Worm (Caenorhabditis elegans) whole organism, late embryonic: ENCODE measurements around the gene ins-8.

Experiments
- C08G9.2 ChIP-seq: sonication (generic microtip); optimal IDR thresholded peaks from 2 replicates; lab custom pipeline; 2016; ENCODE audit warnings: mild to moderate bottlenecking, missing genetic modification characterization, moderate library complexity, missing compliant biosample characterization
- F13H6.1 ChIP-seq: sonication (generic microtip); optimal IDR thresholded peaks from 2 replicates; lab custom pipeline; 2016; ENCODE audit warnings: missing genetic modification characterization, missing compliant biosample characterization
- T23F11.4 ChIP-seq: fragments of 200-800 bp; sonication (Bioruptor generic); optimal IDR thresholded peaks from 2 replicates; lab custom pipeline; 2018; ENCODE audit warnings: mild to moderate bottlenecking, missing genetic modification characterization, missing compliant biosample characterization
- Y22D7AL.16 ChIP-seq: sonication (generic microtip); optimal IDR thresholded peaks from 2 replicates; lab custom pipeline; 2016; ENCODE audit warnings: missing genetic modification characterization, missing compliant biosample characterization
- ama-1 ChIP-seq: fragments of 150-350 bp; optimal IDR thresholded peaks from 2 replicates; lab custom pipeline; 2014
- ceh-14 ChIP-seq: sonication (generic microtip); optimal IDR thresholded peaks from 2 replicates; lab custom pipeline; 2016; ENCODE audit warnings: missing genotype, missing genetic modification characterization, missing compliant biosample characterization
- ceh-18 ChIP-seq: sonication (generic microtip); optimal IDR thresholded peaks from 2 replicates; lab custom pipeline; 2016; ENCODE audit warnings: missing genetic modification characterization, missing compliant biosample characterization
- ceh-19 ChIP-seq: fragments of 200-800 bp; sonication (Bioruptor generic); optimal IDR thresholded peaks from 2 replicates; lab custom pipeline; 2018; ENCODE audit warnings: mild to moderate bottlenecking, missing genetic modification characterization, missing compliant biosample characterization
- ceh-2 ChIP-seq: sonication (generic microtip); optimal IDR thresholded peaks from 2 replicates; lab custom pipeline; 2016; ENCODE audit warnings: missing genotype, missing genetic modification characterization, missing compliant biosample characterization
- ceh-22 ChIP-seq: sonication (generic microtip); optimal IDR thresholded peaks from 2 replicates; lab custom pipeline; 2017; ENCODE audit warnings: missing biosample characterization, missing genetic modification characterization
- ceh-31 ChIP-seq: sonication (generic microtip); optimal IDR thresholded peaks from 2 replicates; lab custom pipeline; 2016; ENCODE audit warnings: missing genetic modification characterization, missing compliant biosample characterization
- ceh-34 ChIP-seq: sonication (generic microtip); optimal IDR thresholded peaks from 2 replicates; lab custom pipeline; 2016; ENCODE audit warnings: mild to moderate bottlenecking, missing genetic modification characterization, missing compliant biosample characterization
- ceh-9 ChIP-seq: sonication (generic microtip); optimal IDR thresholded peaks from 2 replicates; lab custom pipeline; 2016; ENCODE audit warnings: mild to moderate bottlenecking, missing genetic modification characterization, inconsistent platforms, missing compliant biosample characterization
- che-1 ChIP-seq: sonication (generic microtip); optimal IDR thresholded peaks from 2 replicates; lab custom pipeline; 2016; ENCODE audit warnings: mild to moderate bottlenecking, missing genetic modification characterization, missing compliant biosample characterization
- dmd-4 ChIP-seq: sonication (generic microtip); optimal IDR thresholded peaks from 2 replicates; lab custom pipeline; 2016; ENCODE audit warnings: borderline replicate concordance, missing genetic modification characterization, missing compliant biosample characterization
- elt-2 ChIP-seq: sonication (generic microtip); optimal IDR thresholded peaks from 2 replicates; lab custom pipeline; 2016; ENCODE audit warnings: missing genetic modification reagents, missing genetic modification characterization, missing compliant biosample characterization
- ets-4 ChIP-seq: sonication (generic microtip); optimal IDR thresholded peaks from 2 replicates; lab custom pipeline; 2016; ENCODE audit warnings: missing genetic modification characterization, missing compliant biosample characterization
- eyg-1 ChIP-seq: sonication (generic microtip); optimal IDR thresholded peaks from 2 replicates; lab custom pipeline; 2016; ENCODE audit warnings: missing genotype, missing genetic modification characterization, missing compliant biosample characterization
- fkh-10 ChIP-seq: fragments of 150-350 bp; optimal IDR thresholded peaks from 2 replicates; lab custom pipeline; 2014; ENCODE audit warnings: missing biosample characterization, missing genetic modification reagents, missing genetic modification characterization
- gmeb-2 ChIP-seq: sonication (generic microtip); optimal IDR thresholded peaks from 2 replicates; lab custom pipeline; 2016; ENCODE audit warnings: missing genetic modification characterization, inconsistent platforms, missing compliant biosample characterization
- hlh-13 ChIP-seq: fragments of 200-800 bp; sonication (Bioruptor generic); optimal IDR thresholded peaks from 2 replicates; lab custom pipeline; 2018; ENCODE audit warnings: mild to moderate bottlenecking, missing genetic modification characterization, missing compliant biosample characterization
- hlh-15 ChIP-seq: sonication (generic microtip); optimal IDR thresholded peaks from 2 replicates; lab custom pipeline; 2016; ENCODE audit warnings: missing genetic modification characterization, missing compliant biosample characterization
- hlh-30 ChIP-seq: sonication (generic microtip); optimal IDR thresholded peaks from 2 replicates; lab custom pipeline; 2017; ENCODE audit warnings: antibody characterized with exemption, missing genetic modification characterization, missing compliant biosample characterization; ENCODE audit not compliant: insufficient read depth
- hlh-8 ChIP-seq: sonication (generic microtip); optimal IDR thresholded peaks from 2 replicates; lab custom pipeline; 2016; ENCODE audit warnings: missing genotype, missing genetic modification characterization, missing compliant biosample characterization
- lim-6 ChIP-seq: sonication (generic microtip); optimal IDR thresholded peaks from 2 replicates; lab custom pipeline; 2016; ENCODE audit warnings: missing genetic modification characterization, missing compliant biosample characterization
- lin-11 ChIP-seq: fragments of 200-800 bp; sonication (Bioruptor generic); optimal IDR thresholded peaks from 2 replicates; lab custom pipeline; 2018; ENCODE audit warnings: mild to moderate bottlenecking, missing genetic modification characterization, missing compliant biosample characterization
- madf-2 ChIP-seq: sonication (generic microtip); optimal IDR thresholded peaks from 2 replicates; lab custom pipeline; 2017; ENCODE audit warnings: missing genetic modification characterization, missing compliant biosample characterization
- mec-3 ChIP-seq: sonication (generic microtip); optimal IDR thresholded peaks from 2 replicates; lab custom pipeline; 2016; ENCODE audit warnings: borderline replicate concordance, missing genetic modification characterization, missing compliant biosample characterization
- nfya-1 ChIP-seq: sonication (generic microtip); optimal IDR thresholded peaks from 2 replicates; lab custom pipeline; 2017; ENCODE audit warnings: missing genetic modification characterization, mild to moderate bottlenecking, missing compliant biosample characterization, antibody characterized with exemption, moderate library complexity
- nhr-11 ChIP-seq: fragments of 150-350 bp; optimal IDR thresholded peaks from 2 replicates; lab custom pipeline; 2014; ENCODE audit warnings: missing biosample characterization, missing genetic modification characterization
- npax-4 ChIP-seq: sonication (generic microtip); optimal IDR thresholded peaks from 2 replicates; lab custom pipeline; 2016; ENCODE audit warnings: missing genetic modification characterization, missing compliant biosample characterization
- pax-1 ChIP-seq: fragments of 150-350 bp; optimal IDR thresholded peaks from 2 replicates; lab custom pipeline; 2014; ENCODE audit warnings: missing biosample characterization, missing genetic modification characterization
- pha-4 ChIP-seq: fragments of 150-350 bp; optimal IDR thresholded peaks from 2 replicates; lab custom pipeline; 2018; ENCODE audit warnings: missing biosample characterization, missing genetic modification reagents, missing genetic modification characterization
- pros-1 ChIP-seq: fragments of 150-350 bp; optimal IDR thresholded peaks from 2 replicates; lab custom pipeline; 2014; ENCODE audit warnings: missing biosample characterization, missing genetic modification reagents, missing genetic modification characterization
- ref-2 ChIP-seq: sonication (generic microtip); optimal IDR thresholded peaks from 2 replicates; lab custom pipeline; 2016; ENCODE audit warnings: missing genetic modification characterization, missing compliant biosample characterization
- rnt-1 ChIP-seq: sonication (generic microtip); optimal IDR thresholded peaks from 2 replicates; lab custom pipeline; 2016; ENCODE audit warnings: missing genetic modification characterization, missing compliant biosample characterization
- sox-4 ChIP-seq: sonication (generic microtip); optimal IDR thresholded peaks from 2 replicates; lab custom pipeline; 2017; ENCODE audit warnings: mild to moderate bottlenecking, missing genetic modification characterization, inconsistent platforms, missing compliant biosample characterization
- syd-9 ChIP-seq: sonication (generic microtip); optimal IDR thresholded peaks from 2 replicates; lab custom pipeline; 2016; ENCODE audit warnings: mild to moderate bottlenecking, missing genetic modification characterization, moderate library complexity, missing compliant biosample characterization
- tbx-2 ChIP-seq: sonication (generic microtip); optimal IDR thresholded peaks from 2 replicates; lab custom pipeline; 2016; ENCODE audit warnings: missing genetic modification characterization, missing compliant biosample characterization
- unc-3 ChIP-seq, 2 experiments: fragments of 200-800 bp in 1 of 2; sonication (Bioruptor generic) in 1 of 2; sonication (generic microtip) in 1 of 2; conservative IDR thresholded peaks in 1 of 2; optimal IDR thresholded peaks in 1 of 2; 2 replicates each; pipeline versions ENCODE4 v1.3.6 to Lab custom; 2016 to 2022; ENCODE audit warnings: missing compliant biosample characterization in 2 of 2, missing genetic modification characterization in 2 of 2, missing genetic modification reagents in 1 of 2
- unc-42 ChIP-seq: sonication (generic microtip); optimal IDR thresholded peaks from 2 replicates; lab custom pipeline; 2016; ENCODE audit warnings: missing genotype, missing genetic modification characterization, missing compliant biosample characterization
- unc-55 ChIP-seq: sonication (generic microtip); optimal IDR thresholded peaks from 2 replicates; lab custom pipeline; 2017; ENCODE audit warnings: missing biosample characterization, missing genetic modification reagents, missing genetic modification characterization
- unc-86 ChIP-seq: sonication (generic microtip); optimal IDR thresholded peaks from 2 replicates; lab custom pipeline; 2016; ENCODE audit warnings: missing genetic modification characterization, missing compliant biosample characterization
- zip-5 ChIP-seq: sonication (generic microtip); optimal IDR thresholded peaks from 2 replicates; lab custom pipeline; 2016; ENCODE audit warnings: missing genetic modification characterization, missing compliant biosample characterization
- ztf-16 ChIP-seq: sonication (generic microtip); optimal IDR thresholded peaks from 2 replicates; lab custom pipeline; 2017; ENCODE audit warnings: missing genetic modification characterization, missing compliant biosample characterization

ins-8 gene

ce11 chrIV:9680841-9681240 is at the start of gene ins-8:
Gene ins-8, minus strand, starts transcription at chrIV:9680941.
- no peak for TF ChIP-seq eyg-1 (tag; lab: Kevin White, UChicago)
- TF ChIP-seq fkh-10, result no peak
- no peak for TF ChIP-seq C08G9.2
- TF ChIP-seq ets-4, result no peak
- no peak for TF ChIP-seq ceh-18 (tag; lab: Kevin White, UChicago)
- TF ChIP-seq gmeb-2 (tag; lab: Kevin White, UChicago), result no peak
- TF ChIP-seq ztf-16 (tag; lab: Kevin White, UChicago), result no peak
- TF ChIP-seq T23F11.4, result no peak

ce11 chrIV:9728376-9728775 is 47.6 kb upstream of the ins-8 start, which contains the start of gene nhr-100:
Gene nhr-100, plus strand, starts transcription at chrIV:9728676.
- no peak for TF ChIP-seq ceh-19
- TF ChIP-seq hlh-8 (tag; lab: Kevin White, UChicago), result no peak
- no peak for TF ChIP-seq Y22D7AL.16 (tag; lab: Kevin White, UChicago)
- no peak for TF ChIP-seq unc-42
- no peak for TF ChIP-seq hlh-30 (tag; lab: Kevin White, UChicago)
- no peak for TF ChIP-seq rnt-1 (tag; lab: Kevin White, UChicago)
- TF ChIP-seq elt-2 (tag; lab: Kevin White, UChicago), result no peak
- no peak for TF ChIP-seq ceh-9

DNA sequence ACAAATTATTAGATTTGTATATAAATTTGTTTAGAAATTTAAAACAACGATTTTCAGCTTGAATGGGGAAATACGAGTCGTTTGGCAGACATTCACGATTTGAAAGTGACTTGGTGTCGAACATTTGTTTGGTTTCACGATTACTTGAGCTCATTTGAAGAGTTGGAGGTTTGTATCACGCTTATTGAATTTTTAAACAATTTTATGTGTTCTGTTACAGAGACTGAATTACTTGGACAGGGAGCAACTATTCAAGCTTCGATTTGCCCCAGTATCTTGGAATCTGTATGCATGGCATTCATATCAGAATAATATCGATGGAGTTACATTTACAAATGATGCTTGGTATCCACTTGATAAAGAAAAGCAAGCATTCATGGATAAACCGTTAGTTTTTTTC is 46.5 kb upstream of the ins-8 start:
- TF ChIP-seq sox-4 (tag; lab: Kevin White, UChicago), result no peak
- no peak for TF ChIP-seq unc-42
- no peak for TF ChIP-seq ref-2 (tag; lab: Kevin White, UChicago)
- TF ChIP-seq ceh-9, result no peak
- no peak for TF ChIP-seq ceh-34
- no peak for TF ChIP-seq ama-1 (lab: Kevin White, UChicago)
- TF ChIP-seq F13H6.1 (tag; lab: Kevin White, UChicago), result no peak
- no peak for TF ChIP-seq Y22D7AL.16 (tag; lab: Kevin White, UChicago)
- TF ChIP-seq unc-55 (GFP tag; lab: Kevin White, UChicago), result no peak
- no peak for TF ChIP-seq npax-4
- no peak for TF ChIP-seq ceh-2

ce11 chrIV:9725468-9725985 is 44.8 kb upstream of the ins-8 start:
- TF ChIP-seq zip-5 (tag; lab: Kevin White, UChicago) (no peak), ceh-14 (tag; lab: Kevin White, UChicago) (no peak), pha-4 (no peak), mec-3 (tag; lab: Kevin White, UChicago) (no peak), tbx-2 (tag; lab: Kevin White, UChicago) (no peak), F13H6.1 (tag; lab: Kevin White, UChicago) (no peak), nfya-1 (tag; lab: Kevin White, UChicago) (no peak), hlh-15 (tag; lab: Kevin White, UChicago) (no peak), lim-6 (tag; lab: Kevin White, UChicago) (no peak), che-1 (tag; lab: Kevin White, UChicago) (no peak), hlh-13 (GFP tag; lab: Kevin White, UChicago) (no peak), pros-1 (no peak), lin-11 (tag; lab: Kevin White, UChicago) (no peak), Y22D7AL.16 (tag; lab: Kevin White, UChicago) (no peak)

DNA sequence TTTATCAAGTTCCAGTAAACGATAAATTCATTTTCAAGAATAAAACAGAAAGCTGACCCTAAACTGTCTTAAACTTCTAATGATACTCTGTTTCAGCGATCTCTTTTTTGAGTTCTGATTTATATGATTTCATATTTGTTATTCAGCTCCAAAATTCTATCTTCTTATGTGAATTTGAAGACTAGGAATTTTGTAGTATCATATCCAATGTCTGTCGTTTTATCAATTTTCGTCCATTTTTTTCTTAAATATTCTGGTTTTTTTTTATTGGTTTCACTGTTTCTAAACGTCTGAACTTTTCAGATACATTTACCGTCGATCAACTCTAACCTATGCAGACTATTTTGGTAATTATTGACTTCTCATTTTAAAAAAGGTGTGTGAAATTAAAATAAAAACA is 44.2 kb upstream of the ins-8 start, which contains the start of the genes nhr-138 and C28D4.18:
TSS of gene nhr-138 (plus strand) at position 304 of the 400 bp plus-strand sequence.
TSS of gene C28D4.18 (plus strand) at position 333 of the 400 bp plus-strand sequence.
- TF ChIP-seq unc-55 (GFP tag; lab: Kevin White, UChicago), result no peak
- no peak for TF ChIP-seq ceh-2
- TF ChIP-seq ztf-16 (tag; lab: Kevin White, UChicago), result no peak
- no peak for TF ChIP-seq lin-11 (tag; lab: Kevin White, UChicago)
- TF ChIP-seq zip-5 (tag; lab: Kevin White, UChicago), result no peak
- no peak for TF ChIP-seq syd-9 (tag; lab: Kevin White, UChicago)
- no peak for TF ChIP-seq dmd-4 (tag; lab: Kevin White, UChicago)
- no peak for TF ChIP-seq ceh-22 (tag; lab: Kevin White, UChicago)
- TF ChIP-seq ceh-31 (tag; lab: Kevin White, UChicago), result no peak
- no peak for TF ChIP-seq unc-86
- TF ChIP-seq C08G9.2, result no peak
- no peak for TF ChIP-seq T23F11.4
- no peak for TF ChIP-seq rnt-1 (tag; lab: Kevin White, UChicago)
- TF ChIP-seq npax-4, result no peak
- no peak for TF ChIP-seq unc-3 (GFP tag; conservative IDR thresholded peaks at IDR 0.05; lab: Robert Waterston, UW)
- no peak for TF ChIP-seq unc-3 (tag; optimal IDR thresholded peaks at IDR 0.05; lab: Kevin White, UChicago)
- TF ChIP-seq nhr-11 (tag; lab: Kevin White, UChicago), result no peak
- TF ChIP-seq ceh-34, result no peak
- TF ChIP-seq madf-2, result no peak
- no peak for TF ChIP-seq pax-1 (tag; lab: Kevin White, UChicago)
- TF ChIP-seq ama-1 (lab: Kevin White, UChicago), result no peak
- TF ChIP-seq, all 69 proteins: peak for 0
